Worm (Caenorhabditis elegans) whole organism, L4 larva: Measurements from ENCODE around the gene grl-25.

Source experiments
- F49E8.2 ChIP-seq: sonication (generic microtip); optimal IDR thresholded peaks from 2 replicates; lab custom pipeline; 2016; ENCODE audit warnings: missing compliant biosample characterization, mild to moderate bottlenecking, missing genetic modification characterization, borderline replicate concordance
- R02D3.7 ChIP-seq: fragments of 150-350 bp; sonication (generic microtip); optimal IDR thresholded peaks from 3 replicates; lab custom pipeline; 2014; ENCODE audit warnings: missing biosample characterization, missing genetic modification characterization
- T20F7.1 ChIP-seq: fragments of 200-800 bp; sonication (Bioruptor generic); optimal IDR thresholded peaks from 2 replicates; lab custom pipeline; 2018; ENCODE audit warnings: mild to moderate bottlenecking, missing genetic modification characterization, missing compliant biosample characterization
- Y5F2A.4 ChIP-seq: fragments of 200-800 bp; sonication (Bioruptor generic); optimal IDR thresholded peaks from 2 replicates; lab custom pipeline; 2018; ENCODE audit warnings: mild to moderate bottlenecking, missing genetic modification characterization, missing compliant biosample characterization
- Y75B8A.6 ChIP-seq: fragments of 200-800 bp; sonication (Bioruptor generic); IDR thresholded peaks from 2 replicates; pipeline ENCODE4 v1.3.6; 2022; ENCODE audit warnings: missing genetic modification reagents, missing genetic modification characterization, missing compliant biosample characterization
- ZK337.2 ChIP-seq: fragments of 200-800 bp; sonication (Bioruptor generic); IDR thresholded peaks from 2 replicates; pipeline ENCODE4 v1.3.6; 2022; ENCODE audit warnings: missing genetic modification reagents, missing genetic modification characterization, missing compliant biosample characterization
- ZK546.5 ChIP-seq, 2 experiments: sonication (generic microtip); optimal IDR thresholded peaks; 2 replicates each; lab custom pipeline; 2017; ENCODE audit warnings: missing biosample characterization in 2 of 2, missing genetic modification characterization in 2 of 2
- aha-1 ChIP-seq: fragments of 150-350 bp; peaks from one replicate; lab custom pipeline; 2014; ENCODE audit warnings: missing biosample characterization, missing genetic modification characterization
- aly-2 ChIP-seq: sonication (generic microtip); optimal IDR thresholded peaks from 2 replicates; lab custom pipeline; 2018; ENCODE audit warnings: missing biosample characterization, missing genetic modification characterization
- ama-1 ChIP-seq: fragments of 150-350 bp; optimal IDR thresholded peaks from 2 replicates; lab custom pipeline; 2014; ENCODE audit warnings: inconsistent platforms, mixed read lengths
- ceh-32 ChIP-seq: sonication (generic microtip); optimal IDR thresholded peaks from 2 replicates; lab custom pipeline; 2016; ENCODE audit warnings: mild to moderate bottlenecking, missing genetic modification characterization, missing compliant biosample characterization; ENCODE audit not compliant: poor library complexity
- ceh-44 ChIP-seq: fragments of 200-800 bp; sonication (Bioruptor generic); IDR thresholded peaks from 2 replicates; pipeline ENCODE4 v1.3.6; 2022; ENCODE audit warnings: missing genetic modification reagents, missing genetic modification characterization, missing compliant biosample characterization
- ctbp-1 ChIP-seq: fragments of 200-800 bp; sonication (Bioruptor generic); IDR thresholded peaks from 2 replicates; pipeline ENCODE4 v1.3.6; 2022; ENCODE audit warnings: missing genetic modification reagents, missing genetic modification characterization, missing compliant biosample characterization
- daf-19 ChIP-seq: fragments of 200-800 bp; sonication (Bioruptor generic); conservative IDR thresholded peaks from 2 replicates; pipeline ENCODE4 v1.3.6; 2022; ENCODE audit warnings: missing genetic modification characterization, missing compliant biosample characterization
- daf-8 ChIP-seq: fragments of 200-800 bp; sonication (Bioruptor generic); IDR thresholded peaks from 2 replicates; pipeline ENCODE4 v1.3.6; 2022; ENCODE audit warnings: missing genetic modification characterization, missing compliant biosample characterization
- dve-1 ChIP-seq: sonication (generic microtip); optimal IDR thresholded peaks from 2 replicates; lab custom pipeline; 2017; ENCODE audit warnings: antibody characterized with exemption, mild to moderate bottlenecking, missing genetic modification characterization, missing compliant biosample characterization; ENCODE audit not compliant: insufficient read depth
- fkh-10 ChIP-seq: fragments of 150-350 bp; optimal IDR thresholded peaks from 2 replicates; lab custom pipeline; 2014; ENCODE audit warnings: missing biosample characterization, missing genetic modification reagents, missing genetic modification characterization
- lir-3 ChIP-seq: sonication (generic microtip); optimal IDR thresholded peaks from 2 replicates; lab custom pipeline; 2016; ENCODE audit warnings: mild to moderate bottlenecking, missing genetic modification characterization, missing compliant biosample characterization
- lsy-2 ChIP-seq, 2 experiments: fragments of 150-350 bp in 1 of 2; sonication (generic microtip) in 1 of 2; optimal IDR thresholded peaks; 2 replicates each; lab custom pipeline; 2014 to 2017; ENCODE audit warnings: missing biosample characterization in 2 of 2, missing genetic modification characterization in 2 of 2
- mxl-3 ChIP-seq: fragments of 200-800 bp; sonication (Bioruptor generic); optimal IDR thresholded peaks from 2 replicates; lab custom pipeline; 2018; ENCODE audit warnings: mild to moderate bottlenecking, missing genetic modification characterization, missing compliant biosample characterization
- nhr-102 ChIP-seq: sonication (generic microtip); optimal IDR thresholded peaks from 2 replicates; lab custom pipeline; 2016; ENCODE audit warnings: mild to moderate bottlenecking, missing genetic modification characterization, moderate library complexity, missing compliant biosample characterization
- nhr-11 ChIP-seq: fragments of 150-350 bp; optimal IDR thresholded peaks from 2 replicates; lab custom pipeline; 2014; ENCODE audit warnings: missing biosample characterization, missing genetic modification characterization
- nhr-28 ChIP-seq: fragments of 150-350 bp; optimal IDR thresholded peaks from 2 replicates; lab custom pipeline; 2014; ENCODE audit warnings: missing biosample characterization, missing genetic modification characterization
- nhr-41 ChIP-seq: fragments of 200-800 bp; sonication (Bioruptor generic); IDR thresholded peaks from 2 replicates; pipeline ENCODE4 v1.3.6; 2022; ENCODE audit warnings: missing genetic modification reagents, missing genetic modification characterization, missing compliant biosample characterization
- pha-4 ChIP-seq, 2 experiments: fragments of 150-350 bp in 1 of 2; fragments of 200-800 bp in 1 of 2; sonication (Bioruptor generic) in 1 of 2; IDR thresholded peaks in 1 of 2; optimal IDR thresholded peaks in 1 of 2; 2 replicates each; pipeline versions ENCODE4 v1.3.6 to Lab custom; 2014 to 2022; ENCODE audit warnings: missing genetic modification characterization in 2 of 2, missing genetic modification reagents in 2 of 2, missing biosample characterization in 1 of 2, missing compliant biosample characterization in 1 of 2
- snpc-1.2 ChIP-seq: fragments of 200-800 bp; sonication (Bioruptor generic); IDR thresholded peaks from 2 replicates; pipeline ENCODE4 v1.3.6; 2022; ENCODE audit warnings: missing genetic modification reagents, missing genetic modification characterization, missing compliant biosample characterization
- snpc-4 ChIP-seq: fragments of 150-350 bp; optimal IDR thresholded peaks from 2 replicates; lab custom pipeline; 2014; ENCODE audit warnings: missing biosample characterization, missing genetic modification characterization
- spr-1 ChIP-seq: sonication (generic microtip); optimal IDR thresholded peaks from 2 replicates; lab custom pipeline; 2016; ENCODE audit warnings: mild to moderate bottlenecking, missing genetic modification characterization, missing compliant biosample characterization
- tag-97 ChIP-seq: fragments of 200-800 bp; sonication (Bioruptor generic); IDR thresholded peaks from 2 replicates; pipeline ENCODE4 v1.3.6; 2022; ENCODE audit warnings: missing genetic modification characterization, missing compliant biosample characterization
- unc-39 ChIP-seq: sonication (generic microtip); optimal IDR thresholded peaks from 2 replicates; lab custom pipeline; 2017; ENCODE audit warnings: missing biosample characterization, missing genetic modification characterization
- unc-62 ChIP-seq, 3 experiments: fragments of 150-350 bp in 1 of 3; sonication (generic microtip); optimal IDR thresholded peaks in 2 of 3; peaks in 1 of 3; 1 replicate in 1 of 3; 2 replicates in 2 of 3; lab custom pipeline; 2014 to 2017; ENCODE audit warnings: missing biosample characterization in 3 of 3, missing genetic modification characterization in 3 of 3, missing genetic modification reagents in 3 of 3, missing genotype in 1 of 3

The grl-25 gene

ce11 chrIII:8937571-8937970 is 24.5 kb upstream of the grl-25 start (continued):
- no peak for TF ChIP-seq dve-1 (tag; lab: Kevin White, UChicago)
- TF ChIP-seq unc-39 (tag; lab: Kevin White, UChicago), result no peak
- peak; percentile 73 for TF ChIP-seq spr-1 (tag; lab: Kevin White, UChicago)
- TF ChIP-seq ceh-32, result peak; percentile 5
- TF ChIP-seq Y5F2A.4 (GFP tag; lab: Kevin White, UChicago), result peak; percentile 77
- TF ChIP-seq snpc-1.2, result no peak
- TF ChIP-seq unc-62 (GFP tag; optimal IDR thresholded peaks at IDR 0.05 in 1 of 2; lab: Kevin White, UChicago), result peak in 1 of 2 experiments; percentile 99
- no peak for TF ChIP-seq unc-62 (tag; optimal IDR thresholded peaks at IDR 0.05; lab: Kevin White, UChicago)
- peak; percentile 77 for TF ChIP-seq T20F7.1 (GFP tag; lab: Kevin White, UChicago)
- peak; percentile 78 for TF ChIP-seq ZK337.2 (GFP tag; lab: Robert Waterston, UW)
- TF ChIP-seq nhr-28 (tag; lab: Kevin White, UChicago), result peak; percentile 47
- no peak for TF ChIP-seq aly-2 (tag; lab: Kevin White, UChicago)
- no peak for TF ChIP-seq ama-1
- peak; percentile 10 for TF ChIP-seq nhr-11 (tag; lab: Kevin White, UChicago)
- no peak for TF ChIP-seq nhr-102 (tag; lab: Kevin White, UChicago)
- TF ChIP-seq daf-8 (GFP tag; lab: Robert Waterston, UW), result no peak
- TF ChIP-seq aha-1 (tag; lab: Kevin White, UChicago), result peak; percentile 88
- TF ChIP-seq mxl-3 (GFP tag; lab: Kevin White, UChicago), result peak; percentile 75
- no peak for TF ChIP-seq fkh-10 (GFP tag; lab: Kevin White, UChicago)
- TF ChIP-seq tag-97 (GFP tag; lab: Robert Waterston, UW), result no peak
- peak; percentile 78 for TF ChIP-seq daf-19
- no peak for TF ChIP-seq ZK546.5 (tag; optimal IDR thresholded peaks at IDR 0.05; lab: Kevin White, UChicago)

DNA sequence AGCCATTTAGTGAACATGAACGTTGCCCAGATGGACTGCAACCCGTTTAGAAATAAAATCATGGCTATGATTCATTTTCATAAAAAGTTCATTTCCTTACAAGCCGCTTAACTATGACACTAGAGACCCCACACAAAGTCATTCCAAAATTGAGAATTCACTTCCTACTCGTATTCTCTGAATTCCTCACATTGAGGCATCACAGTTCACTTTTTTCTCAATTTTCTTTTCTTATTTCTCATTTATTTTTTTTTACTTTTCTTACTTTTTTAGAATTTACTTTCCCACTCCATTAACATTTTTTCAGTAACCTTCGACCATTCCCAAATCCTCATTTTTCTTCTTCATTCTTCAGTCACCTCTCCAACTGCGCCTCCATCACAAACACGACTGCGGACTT is 17.7 kb upstream of the grl-25 start, which contains the start of gene dhrr-1:
TSS of gene dhrr-1 (plus strand) at position 301 of the 400 bp plus-strand sequence.
- TF ChIP-seq fkh-10 (GFP tag; lab: Kevin White, UChicago) (no peak), ctbp-1 (GFP tag; lab: Robert Waterston, UW) (no peak), nhr-41 (no peak), lsy-2 (tag; optimal IDR thresholded peaks at IDR 0.05; lab: Kevin White, UChicago) (no peak), mxl-3 (GFP tag; lab: Kevin White, UChicago) (no peak), F49E8.2 (tag; lab: Kevin White, UChicago) (no peak), pha-4 (GFP tag; IDR thresholded peaks at IDR 0.05; lab: Robert Waterston, UW) (no peak), pha-4 (tag; optimal IDR thresholded peaks at IDR 0.05; lab: Kevin White, UChicago) (no peak), nhr-28 (tag; lab: Kevin White, UChicago) (no peak), R02D3.7 (no peak), lir-3 (tag; lab: Kevin White, UChicago) (no peak), Y75B8A.6 (no peak)

- TF ChIP-seq fkh-10 (GFP tag; lab: Kevin White, UChicago), result peak; percentile 52
- TF ChIP-seq snpc-4 (tag; lab: Kevin White, UChicago), result no peak
These were observed 15.8 kb upstream of the grl-25 start for ce11 chrIII:8946285-8946684.

DNA sequence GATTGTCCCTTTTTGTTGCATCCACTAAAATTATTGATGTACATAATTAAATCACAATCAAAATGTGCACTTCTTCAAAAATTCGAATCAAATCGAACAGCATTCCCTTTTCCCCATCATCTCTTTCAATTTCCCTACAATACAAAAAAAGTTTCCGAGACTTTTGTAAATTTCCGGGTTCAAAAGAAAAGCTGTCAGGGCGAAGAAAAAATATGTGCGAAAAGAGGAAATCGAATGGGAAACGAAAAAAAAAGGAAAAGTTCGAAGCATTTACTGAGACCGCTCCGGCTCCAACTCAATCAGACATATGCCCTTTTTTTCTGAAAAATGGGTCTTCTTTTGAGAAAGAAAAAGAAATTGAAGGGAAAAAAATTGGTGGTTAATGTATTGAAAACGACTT is 12.9 kb upstream of the grl-25 start:
- TF ChIP-seq R02D3.7 (no peak), fkh-10 (GFP tag; lab: Kevin White, UChicago) (peak; percentile 46)
- TF ChIP-seq, all 104 proteins: peak for 1

- peak; percentile 94 for TF ChIP-seq aha-1 (tag; lab: Kevin White, UChicago)
- no peak for TF ChIP-seq ceh-44
- TF ChIP-seq, all 104 proteins: peak for 1
These were observed 6.6 kb upstream of the grl-25 start for ce11 chrIII:8955536-8955935.
